Fruit fly (Drosophila melanogaster) whole organism, embryonic: Measurements from ENCODE around the gene CG32639.
A peak's percentile ranks its signal among the peaks of the same experiment; 100 is the strongest.

ENCODE experiments used
- B-H1 ChIP-seq: fragments of 200-800 bp; sonication (Bioruptor generic); IDR thresholded peaks from 3 replicates; pipeline ENCODE4 v1.3.6; 2022; ENCODE audit warnings: missing biosample characterization, missing genetic modification characterization
- BEAF-32 ChIP-seq: fragments of 200-800 bp; sonication (Bioruptor generic); optimal IDR thresholded peaks from 3 replicates; lab custom pipeline; 2017; ENCODE audit warnings: missing biosample characterization, missing genetic modification characterization, mild to moderate bottlenecking, moderate library complexity, missing genetic modification reagents
- CG10274 ChIP-seq: fragments of 200-800 bp; sonication (Bioruptor generic); optimal IDR thresholded peaks from 3 replicates; lab custom pipeline; 2017; ENCODE audit warnings: missing biosample characterization, mild to moderate bottlenecking, missing genetic modification characterization
- CG10321 ChIP-seq: fragments of 200-800 bp; sonication (Bioruptor generic); IDR thresholded peaks from 2 replicates; pipeline ENCODE4 v1.3.6; 2022; ENCODE audit warnings: missing biosample characterization, missing genetic modification characterization
- CG11456 ChIP-seq: fragments of 200-800 bp; sonication (Bioruptor generic); IDR thresholded peaks from 3 replicates; pipeline ENCODE4 v1.3.6; 2022; ENCODE audit warnings: missing biosample characterization, missing genetic modification characterization
- CG11695 ChIP-seq: fragments of 200-800 bp; sonication (Bioruptor generic); IDR thresholded peaks from 3 replicates; pipeline ENCODE4 v1.3.6; 2022; ENCODE audit warnings: missing biosample characterization, missing genetic modification characterization
- CG12071 ChIP-seq: fragments of 200-800 bp; sonication (Bioruptor generic); optimal IDR thresholded peaks from 3 replicates; lab custom pipeline; 2018; ENCODE audit warnings: missing biosample characterization, mild to moderate bottlenecking, missing genetic modification characterization
- CG12104 ChIP-seq: fragments of 200-800 bp; sonication (Bioruptor generic); optimal IDR thresholded peaks from 3 replicates; lab custom pipeline; 2016; ENCODE audit warnings: missing biosample characterization, missing genetic modification characterization
- CG14441 ChIP-seq: fragments of 200-800 bp; sonication (Bioruptor generic); IDR thresholded peaks from 2 replicates; pipeline ENCODE4 v1.3.6; 2022; ENCODE audit warnings: missing biosample characterization, missing genetic modification characterization
- CG17912 ChIP-seq: fragments of 200-800 bp; sonication (Bioruptor generic); optimal IDR thresholded peaks from 2 replicates; lab custom pipeline; 2018; ENCODE audit warnings: missing biosample characterization, mild to moderate bottlenecking, missing genetic modification characterization
- CG3281 ChIP-seq: fragments of 200-800 bp; sonication (Bioruptor generic); optimal IDR thresholded peaks from 3 replicates; lab custom pipeline; 2017; ENCODE audit warnings: missing biosample characterization, mild to moderate bottlenecking, missing genetic modification characterization
- CG34224 ChIP-seq: fragments of 200-800 bp; sonication (Bioruptor generic); IDR thresholded peaks from 3 replicates; pipeline ENCODE4 v1.3.6; 2022; ENCODE audit warnings: missing biosample characterization, missing genetic modification characterization; ENCODE audit not compliant: partially characterized antibody
- CG5245 ChIP-seq: fragments of 200-800 bp; sonication (Bioruptor generic); optimal IDR thresholded peaks from 3 replicates; lab custom pipeline; 2016; ENCODE audit warnings: missing biosample characterization, missing genetic modification characterization
- CG6791 ChIP-seq: fragments of 200-800 bp; sonication (Bioruptor generic); IDR thresholded peaks from 3 replicates; pipeline ENCODE4 v1.3.6; 2022; ENCODE audit warnings: missing biosample characterization, missing genetic modification characterization; ENCODE audit not compliant: partially characterized antibody
- CG7556 ChIP-seq: fragments of 200-800 bp; sonication (Bioruptor generic); optimal IDR thresholded peaks from 2 replicates; lab custom pipeline; 2017; ENCODE audit warnings: missing biosample characterization, mild to moderate bottlenecking, missing genetic modification characterization
- CG7745 ChIP-seq: fragments of 200-800 bp; sonication (Bioruptor generic); optimal IDR thresholded peaks from 2 replicates; lab custom pipeline; 2018; ENCODE audit warnings: missing biosample characterization, mild to moderate bottlenecking, missing genetic modification characterization, moderate library complexity
- CG8359 ChIP-seq: fragments of 200-800 bp; sonication (Bioruptor generic); optimal IDR thresholded peaks from 2 replicates; lab custom pipeline; 2017; ENCODE audit warnings: missing biosample characterization, mild to moderate bottlenecking, missing genetic modification characterization, borderline replicate concordance
- CG9932 ChIP-seq: fragments of 200-800 bp; sonication (Bioruptor generic); IDR thresholded peaks from 2 replicates; pipeline ENCODE4 v1.3.6; 2022; ENCODE audit warnings: missing biosample characterization, missing genetic modification characterization
- D19A ChIP-seq: fragments of 200-800 bp; optimal IDR thresholded peaks from 3 replicates; lab custom pipeline; 2019; ENCODE audit warnings: missing biosample characterization, mild to moderate bottlenecking, missing genetic modification characterization, moderate library complexity
- Dbx ChIP-seq: fragments of 200-800 bp; sonication (Bioruptor generic); IDR thresholded peaks from 3 replicates; pipeline ENCODE4 v1.3.6; 2022; ENCODE audit warnings: missing biosample characterization, missing genetic modification characterization
- ERR ChIP-seq: fragments of 200-800 bp; sonication (Bioruptor generic); optimal IDR thresholded peaks from 2 replicates; lab custom pipeline; 2016; ENCODE audit warnings: missing biosample characterization, missing genetic modification characterization
- Elba2 ChIP-seq: fragments of 200-800 bp; sonication (Bioruptor generic); optimal IDR thresholded peaks from 3 replicates; lab custom pipeline; 2016; ENCODE audit warnings: missing biosample characterization, missing genetic modification characterization
- Mes4 ChIP-seq: fragments of 200-800 bp; sonication (Bioruptor generic); optimal IDR thresholded peaks from 2 replicates; lab custom pipeline; 2016; ENCODE audit warnings: missing biosample characterization, missing genetic modification characterization
- Mrtf ChIP-seq: fragments of 200-800 bp; sonication (Bioruptor generic); IDR thresholded peaks from 3 replicates; pipeline ENCODE4 v1.3.6; 2022; ENCODE audit warnings: missing biosample characterization, missing genetic modification characterization
- Myb ChIP-seq: fragments of 200-800 bp; sonication (Bioruptor generic); optimal IDR thresholded peaks from 2 replicates; lab custom pipeline; 2016; ENCODE audit warnings: missing biosample characterization, missing genetic modification characterization
- NK7.1 ChIP-seq: fragments of 200-800 bp; sonication (Bioruptor generic); optimal IDR thresholded peaks from 3 replicates; lab custom pipeline; 2016; ENCODE audit warnings: missing biosample characterization, missing genetic modification characterization
- PHDP ChIP-seq: fragments of 200-800 bp; sonication (Bioruptor generic); optimal IDR thresholded peaks from 3 replicates; lab custom pipeline; 2018; ENCODE audit warnings: missing biosample characterization, mild to moderate bottlenecking, missing genetic modification characterization, moderate library complexity
- Poxn ChIP-seq: fragments of 200-800 bp; sonication (Bioruptor generic); IDR thresholded peaks from 2 replicates; pipeline ENCODE4 v1.3.6; 2022; ENCODE audit warnings: missing biosample characterization, missing genetic modification characterization
- Scr ChIP-seq: fragments of 200-800 bp; sonication (Bioruptor generic); IDR thresholded peaks from 2 replicates; pipeline ENCODE4 v1.3.6; 2022; ENCODE audit warnings: missing biosample characterization, missing genetic modification characterization; ENCODE audit not compliant: partially characterized antibody
- Xbp1 ChIP-seq: fragments of 200-800 bp; sonication (Bioruptor generic); optimal IDR thresholded peaks from 3 replicates; lab custom pipeline; 2016; ENCODE audit warnings: missing biosample characterization, mild to moderate bottlenecking, missing genetic modification characterization
- al ChIP-seq: fragments of 200-800 bp; sonication (Bioruptor generic); IDR thresholded peaks from 2 replicates; pipeline ENCODE4 v1.3.6; 2022; ENCODE audit warnings: missing biosample characterization, missing genetic modification characterization
- ap ChIP-seq: fragments of 200-800 bp; sonication (Bioruptor generic); IDR thresholded peaks from 2 replicates; pipeline ENCODE4 v1.3.6; 2022; ENCODE audit warnings: missing biosample characterization, missing genetic modification characterization
- br ChIP-seq: fragments of >200 bp; optimal IDR thresholded peaks from 2 replicates; lab custom pipeline; 2017
- dmrt99B ChIP-seq: fragments of 200-800 bp; sonication (Bioruptor generic); optimal IDR thresholded peaks from 2 replicates; lab custom pipeline; 2018; ENCODE audit warnings: missing biosample characterization, mild to moderate bottlenecking, missing genetic modification characterization, moderate library complexity
- esg ChIP-seq: fragments of 200-800 bp; sonication (Bioruptor generic); conservative IDR thresholded peaks from 2 replicates; pipeline ENCODE4 v1.3.6; 2022; ENCODE audit warnings: missing biosample characterization, missing genetic modification characterization
- gsb-n ChIP-seq: fragments of 200-800 bp; sonication (Bioruptor generic); optimal IDR thresholded peaks from 3 replicates; lab custom pipeline; 2018; ENCODE audit warnings: missing biosample characterization, mild to moderate bottlenecking, missing genetic modification characterization
- jumu ChIP-seq: fragments of 200-800 bp; sonication (Bioruptor generic); optimal IDR thresholded peaks from 3 replicates; lab custom pipeline; 2016; ENCODE audit warnings: missing biosample characterization, missing genetic modification characterization
- kay ChIP-seq: fragments of 200-800 bp; sonication (Bioruptor generic); optimal IDR thresholded peaks from 2 replicates; lab custom pipeline; 2016; ENCODE audit warnings: missing biosample characterization, missing genetic modification characterization
- lab ChIP-seq: fragments of 200-800 bp; sonication (Bioruptor generic); optimal IDR thresholded peaks from 3 replicates; lab custom pipeline; 2017; ENCODE audit warnings: missing biosample characterization, missing genetic modification characterization, mild to moderate bottlenecking, moderate library complexity, missing genetic modification reagents
- lilli ChIP-seq: fragments of 200-800 bp; sonication (Bioruptor generic); optimal IDR thresholded peaks from 3 replicates; lab custom pipeline; 2016; ENCODE audit warnings: missing biosample characterization, missing genetic modification characterization
- lov ChIP-seq, 2 experiments: fragments of 200-800 bp in 1 of 2; fragments of >200 bp in 1 of 2; sonication (Bioruptor generic) in 1 of 2; IDR thresholded peaks in 1 of 2; optimal IDR thresholded peaks in 1 of 2; 2 replicates in 1 of 2; 3 replicates in 1 of 2; pipeline versions ENCODE4 v1.3.6 to Lab custom; 2017 to 2022; ENCODE audit warnings: missing biosample characterization in 1 of 2, missing genetic modification characterization in 1 of 2
- pros ChIP-seq: fragments of 200-800 bp; sonication (Bioruptor generic); optimal IDR thresholded peaks from 3 replicates; lab custom pipeline; 2019; ENCODE audit warnings: missing biosample characterization, mild to moderate bottlenecking, missing genetic modification characterization, moderate library complexity
- sc ChIP-seq, 3 experiments: fragments of >200 bp in 2 of 3; fragments of 200-800 bp in 1 of 3; sonication (Bioruptor generic) in 1 of 3; optimal IDR thresholded peaks; 2 replicates in 2 of 3; 3 replicates in 1 of 3; lab custom pipeline; 2017; ENCODE audit warnings: mild to moderate bottlenecking in 1 of 3, missing biosample characterization in 1 of 3, missing genetic modification characterization in 1 of 3, missing genetic modification reagents in 1 of 3
- so ChIP-seq: fragments of 200-800 bp; sonication (Bioruptor generic); IDR thresholded peaks from 3 replicates; pipeline ENCODE4 v1.3.6; 2022; ENCODE audit warnings: missing biosample characterization, missing genetic modification characterization
- tgo ChIP-seq: fragments of 200-800 bp; sonication (Bioruptor generic); IDR thresholded peaks from 3 replicates; pipeline ENCODE4 v1.3.6; 2022; ENCODE audit warnings: missing biosample characterization, missing genetic modification characterization
- tx ChIP-seq: fragments of 200-800 bp; sonication (Bioruptor generic); optimal IDR thresholded peaks from 2 replicates; lab custom pipeline; 2016; ENCODE audit warnings: missing biosample characterization, missing genetic modification characterization
- zf30C ChIP-seq: fragments of 200-800 bp; sonication (Bioruptor generic); optimal IDR thresholded peaks from 3 replicates; lab custom pipeline; 2018; ENCODE audit warnings: missing biosample characterization, mild to moderate bottlenecking, missing genetic modification characterization
- zfh2 ChIP-seq: fragments of 200-800 bp; sonication (Bioruptor generic); optimal IDR thresholded peaks from 2 replicates; lab custom pipeline; 2016; ENCODE audit warnings: missing biosample characterization, missing genetic modification characterization

CG32639 gene

DNA sequence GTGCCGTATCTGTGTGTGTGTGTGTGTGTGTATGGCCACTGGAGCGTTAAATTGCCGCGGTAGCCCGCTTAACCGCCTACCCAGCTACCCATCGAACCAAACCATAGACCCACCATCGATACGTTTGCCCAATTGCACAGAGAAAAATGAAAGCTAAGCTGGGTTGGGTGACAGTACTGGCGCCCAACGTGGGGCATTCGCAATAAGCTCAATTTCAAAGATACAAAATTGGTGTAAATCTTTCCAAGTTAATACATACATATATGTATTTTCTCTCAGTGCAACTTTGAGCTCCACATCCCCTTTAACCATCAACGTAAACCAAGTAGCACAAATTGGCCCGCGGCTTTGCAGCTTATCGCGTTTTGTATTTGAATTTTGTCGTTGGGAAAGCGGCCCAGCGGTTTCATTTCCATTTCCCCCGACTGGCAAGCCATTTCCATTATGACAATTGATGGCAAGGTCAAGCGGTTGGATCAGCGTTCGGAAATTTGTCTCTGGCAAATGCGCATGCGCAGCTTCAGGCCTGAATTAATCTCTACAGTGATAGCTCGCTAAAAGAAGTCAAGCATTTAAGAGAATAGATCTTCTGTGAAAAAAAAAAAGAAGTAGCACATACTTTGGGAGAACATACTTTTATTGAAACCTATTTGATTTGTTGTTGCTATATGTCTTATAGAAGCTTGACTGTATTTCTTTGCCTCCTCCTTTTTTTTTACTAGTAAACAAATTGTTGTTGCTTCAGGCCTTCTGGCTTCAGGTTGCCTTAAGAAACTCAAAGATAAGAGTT, 3.8 kb downstream of the CG32639 start (continued):
- TF ChIP-seq CG9932 (GFP tag; lab: Robert Waterston, UW), result peak; percentile 55
- no peak for TF ChIP-seq Elba2 (GFP tag; lab: Kevin White, UChicago)
- TF ChIP-seq CG7745 (tag; lab: Kevin White, UChicago), result no peak
- no peak for TF ChIP-seq CG6791 (GFP tag; lab: Robert Waterston, UW)
- peak; percentile 2 for TF ChIP-seq ERR (GFP tag; lab: Kevin White, UChicago)
- TF ChIP-seq pros, result no peak
- TF ChIP-seq Dbx (GFP tag; lab: Robert Waterston, UW), result peak; percentile 52; the same call in 1 of the 3 replicates
- peak; percentile 62 for TF ChIP-seq PHDP (tag; lab: Kevin White, UChicago)
- TF ChIP-seq kay (GFP tag; lab: Kevin White, UChicago), result peak; percentile 8
- TF ChIP-seq CG11456 (GFP tag; lab: Robert Waterston, UW), result peak; percentile 55; the same call in 2 of the 3 replicates
- TF ChIP-seq Scr (GFP tag; lab: Robert Waterston, UW), result no peak
- peak; percentile 74 for TF ChIP-seq Xbp1 (GFP tag; lab: Kevin White, UChicago)
- TF ChIP-seq CG12104, result peak; percentile 18
- TF ChIP-seq gsb-n (tag; lab: Kevin White, UChicago), result peak; percentile 7
- TF ChIP-seq BEAF-32 (GFP tag; lab: Kevin White, UChicago), result no peak
- TF ChIP-seq tx (GFP tag; lab: Kevin White, UChicago), result peak; percentile 43
- TF ChIP-seq CG34224 (GFP tag; lab: Robert Waterston, UW), result no peak
- no peak for TF ChIP-seq lov (optimal IDR thresholded peaks at IDR 0.05; lab: Kevin White, UChicago)
- 0 out of 3 replicates have a peak, but pooled peaks have one; percentile 66 for TF ChIP-seq lov (GFP tag; IDR thresholded peaks at IDR 0.05; lab: Robert Waterston, UW)
- peak; percentile 48 for TF ChIP-seq Myb
- TF ChIP-seq B-H1, result peak; percentile 63
- TF ChIP-seq CG3281, result peak; percentile 50
- TF ChIP-seq CG11695, result peak; percentile 65
- TF ChIP-seq Mes4 (GFP tag; lab: Kevin White, UChicago), result peak; percentile 36
- TF ChIP-seq esg (GFP tag; lab: Robert Waterston, UW), result peak; percentile 77
- peak; percentile 34; the same call in 1 of the 2 replicates for TF ChIP-seq CG10321 (GFP tag; lab: Robert Waterston, UW)
- peak; percentile 77 for TF ChIP-seq tgo
- TF ChIP-seq dmrt99B, result peak; percentile 85
- no peak for TF ChIP-seq zf30C (GFP tag; lab: Kevin White, UChicago)
- no peak for TF ChIP-seq br (lab: Kevin White, UChicago)
- peak; percentile 76 for TF ChIP-seq so (GFP tag; lab: Robert Waterston, UW)
- peak; percentile 90 for TF ChIP-seq CG14441 (GFP tag; lab: Robert Waterston, UW)
- peak; percentile 79 for TF ChIP-seq Mrtf (GFP tag; lab: Robert Waterston, UW)
- peak; percentile 64 for TF ChIP-seq CG5245 (GFP tag; lab: Kevin White, UChicago)
- TF ChIP-seq CG7556 (GFP tag; lab: Kevin White, UChicago), result peak; percentile 75
- 0 out of 2 replicates have a peak, but pooled peaks have one; percentile 21 for TF ChIP-seq Poxn (GFP tag; lab: Robert Waterston, UW)
- TF ChIP-seq jumu (GFP tag; lab: Kevin White, UChicago), result peak; percentile 71
- TF ChIP-seq D19A (tag; lab: Kevin White, UChicago), result peak; percentile 62
- peak; percentile 84 for TF ChIP-seq ap
- no peak for TF ChIP-seq sc (optimal IDR thresholded peaks at IDR 0.05; lab: Kevin White, UChicago)
- peak; percentile 44 for TF ChIP-seq sc (GFP tag; optimal IDR thresholded peaks at IDR 0.05; lab: Kevin White, UChicago)
- TF ChIP-seq lab (GFP tag; lab: Kevin White, UChicago), result peak; percentile 80
- peak; percentile 51 for TF ChIP-seq CG8359 (GFP tag; lab: Kevin White, UChicago)
- peak; percentile 58 for TF ChIP-seq CG12071 (GFP tag; lab: Kevin White, UChicago)
- peak; percentile 16 for TF ChIP-seq CG17912
- TF ChIP-seq CG10274 (GFP tag; lab: Kevin White, UChicago), result peak; percentile 34
- peak; percentile 29; the same call in 1 of the 2 replicates for TF ChIP-seq al (GFP tag; lab: Robert Waterston, UW)
- TF ChIP-seq lilli (GFP tag; lab: Kevin White, UChicago), result peak; percentile 63
- TF ChIP-seq zfh2, result peak; percentile 36
- peak; percentile 19 for TF ChIP-seq NK7.1 (GFP tag; lab: Kevin White, UChicago)
